Worm (Caenorhabditis elegans) whole organism, L1 larva: Measurements from ENCODE around the gene M02D8.6.

Experiments used
- ama-1 ChIP-seq: fragments of 150-350 bp; optimal IDR thresholded peaks from 2 replicates; lab custom pipeline; 2014
- egl-27 ChIP-seq, 2 experiments: fragments of 150-350 bp in 1 of 2; sonication (generic microtip); optimal IDR thresholded peaks; 3 replicates each; lab custom pipeline; 2017 to 2018; ENCODE audit warnings: missing biosample characterization in 2 of 2, missing genetic modification characterization in 2 of 2, missing genetic modification reagents in 2 of 2
- fkh-8 ChIP-seq: sonication (generic microtip); optimal IDR thresholded peaks from 2 replicates; lab custom pipeline; 2016; ENCODE audit warnings: mild to moderate bottlenecking, missing genetic modification characterization, missing compliant biosample characterization
- mdl-1 ChIP-seq, 2 experiments: fragments of 150-350 bp; optimal IDR thresholded peaks; 2 replicates each; lab custom pipeline; 2014 to 2017; ENCODE audit warnings: missing biosample characterization in 2 of 2, missing genetic modification characterization in 2 of 2, inconsistent platforms in 1 of 2
- nhr-237 ChIP-seq: fragments of 150-350 bp; optimal IDR thresholded peaks from 2 replicates; lab custom pipeline; 2014; ENCODE audit warnings: missing biosample characterization, missing genetic modification characterization
- nhr-90 ChIP-seq: sonication (generic microtip); optimal IDR thresholded peaks from 2 replicates; lab custom pipeline; 2016; ENCODE audit warnings: mild to moderate bottlenecking, missing genetic modification characterization, missing compliant biosample characterization; ENCODE audit not compliant: poor library complexity
- rnt-1 ChIP-seq: sonication (generic microtip); optimal IDR thresholded peaks from 2 replicates; lab custom pipeline; 2016; ENCODE audit warnings: mild to moderate bottlenecking, missing genetic modification characterization, moderate library complexity, missing compliant biosample characterization
- skn-1 ChIP-seq: fragments of 150-350 bp; optimal IDR thresholded peaks from 2 replicates; lab custom pipeline; 2014; ENCODE audit warnings: missing biosample characterization, missing genetic modification characterization
- unc-86 ChIP-seq: sonication (generic microtip); optimal IDR thresholded peaks from 2 replicates; lab custom pipeline; 2016; ENCODE audit warnings: missing genetic modification characterization, missing compliant biosample characterization
- ztf-4 ChIP-seq: fragments of 150-350 bp; optimal IDR thresholded peaks from 2 replicates; lab custom pipeline; 2014; ENCODE audit warnings: missing biosample characterization, missing genetic modification characterization

DNA sequence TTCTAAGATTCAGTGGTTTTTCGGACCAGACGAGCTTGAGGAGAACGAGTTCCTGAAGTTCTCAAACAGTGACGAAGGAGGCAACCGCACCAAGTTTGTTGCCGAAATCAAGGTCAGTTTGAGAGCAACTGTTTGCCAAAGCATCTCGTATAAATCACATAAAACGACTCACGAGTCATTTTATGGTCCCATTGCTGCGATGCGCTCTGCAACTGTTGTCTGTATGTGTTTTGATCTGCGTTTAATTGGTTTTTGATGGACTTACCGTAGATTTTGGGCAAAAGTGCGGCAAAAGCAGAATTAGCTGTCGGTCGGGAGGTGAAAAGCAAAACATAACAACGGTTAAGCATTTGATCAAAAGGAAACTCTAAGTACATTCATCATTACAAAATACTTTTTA lies 32.3 kb upstream of the M02D8.6 start:
- no peak for TF ChIP-seq unc-86
- TF ChIP-seq rnt-1 (tag; lab: Kevin White, UChicago) = peak; percentile 86
- TF ChIP-seq mdl-1 (tag; optimal IDR thresholded peaks at IDR 0.05; lab: Kevin White, UChicago) = no peak
- no peak for TF ChIP-seq fkh-8 (tag; lab: Kevin White, UChicago)
- TF ChIP-seq egl-27 (tag; optimal IDR thresholded peaks at IDR 0.05; lab: Kevin White, UChicago) = no peak
- no peak for TF ChIP-seq ztf-4 (tag; lab: Kevin White, UChicago)
- TF ChIP-seq nhr-90 (tag; lab: Kevin White, UChicago) = no peak
- TF ChIP-seq ama-1 (lab: Kevin White, UChicago) = no peak
- no peak for TF ChIP-seq skn-1 (tag; lab: Kevin White, UChicago)
- no peak for TF ChIP-seq nhr-237 (tag; lab: Kevin White, UChicago)
